Worm (Caenorhabditis elegans): Measurements from ENCODE around the gene trx-1.

The trx-1 gene

DNA sequence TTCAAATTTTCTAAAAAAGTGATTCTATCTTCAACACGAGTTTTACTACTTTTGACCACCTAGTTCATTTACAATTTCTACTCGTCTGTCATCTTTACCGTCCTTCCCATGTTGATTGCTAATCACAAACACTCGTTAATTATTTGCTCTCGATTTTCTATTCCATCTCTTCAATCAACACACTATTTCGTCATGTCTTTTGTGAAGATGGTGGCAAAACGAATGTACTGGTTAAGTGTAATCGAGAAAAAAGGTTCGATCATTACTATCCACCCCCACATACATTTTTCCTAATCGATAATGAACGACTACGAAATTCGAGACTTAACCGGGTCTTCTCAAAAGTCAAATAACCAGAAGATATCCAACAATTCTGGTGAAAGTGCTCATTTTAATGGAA is 28.8 kb downstream of the trx-1 start, which contains the start of gene cpna-2 (continued):
- TF ChIP-seq xnd-1 (tag; optimal IDR thresholded peaks at IDR 0.05): no peak

DNA sequence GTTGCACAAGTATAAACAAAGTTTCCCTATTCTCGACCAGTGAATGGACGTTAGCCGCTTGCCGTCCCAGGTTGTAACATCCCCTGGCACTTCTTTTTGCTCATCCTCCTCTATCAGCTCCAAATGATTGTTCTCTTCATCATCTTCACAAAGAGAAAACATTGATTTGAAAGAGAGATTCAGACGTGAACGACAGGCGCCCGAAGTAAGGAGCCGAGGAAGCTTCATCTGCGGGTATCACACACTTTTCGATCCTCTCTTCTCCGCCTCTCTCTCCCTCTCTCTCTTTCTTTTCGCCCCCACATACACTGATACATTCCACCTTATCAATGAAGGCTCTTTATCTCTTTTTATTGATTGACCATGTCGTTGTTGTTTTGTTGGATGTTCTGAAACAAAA is 30.6 kb downstream of the trx-1 start:
- TF ChIP-seq rec-8 (tag; optimal IDR thresholded peaks at IDR 0.05) (no peak), sea-2 (GFP tag; IDR thresholded peaks at IDR 0.05) (no peak), zfh-2 (GFP tag; conservative IDR thresholded peaks at IDR 0.05) (peak; percentile 60), athp-1 (tag; optimal IDR thresholded peaks at IDR 0.05) (no peak)

DNA sequence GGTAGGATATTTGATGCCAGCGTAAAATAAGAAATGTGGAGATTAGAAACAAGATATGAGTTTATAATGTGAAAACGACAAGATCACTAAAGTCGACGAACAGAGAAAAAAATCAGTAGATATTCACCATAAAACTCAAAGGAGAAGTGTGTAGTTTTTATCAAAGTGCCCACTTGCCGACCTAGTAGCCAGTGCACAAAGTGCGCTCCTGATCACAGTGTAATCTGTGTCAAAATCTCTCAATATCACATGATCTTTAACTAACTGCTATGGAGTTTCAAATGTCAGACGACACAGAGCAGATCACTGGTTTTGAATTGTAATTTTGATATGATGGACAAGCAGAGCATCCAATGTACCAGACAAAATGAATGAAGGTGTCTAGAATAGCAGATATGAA is 32.9 kb downstream of the trx-1 start:
- TF ChIP-seq nhr-120 (GFP tag; IDR thresholded peaks at IDR 0.05) (no peak), F23B12.7 (tag; optimal IDR thresholded peaks at IDR 0.05; ENCODE audit: insufficient read depth) (no peak), zfh-2 (GFP tag; conservative IDR thresholded peaks at IDR 0.05) (no peak), hlh-12 (tag; optimal IDR thresholded peaks at IDR 0.05) (no peak), hrde-1 (tag; optimal IDR thresholded peaks at IDR 0.05; ENCODE audit: borderline replicate concordance) (no peak), egl-44 (GFP tag; IDR thresholded peaks at IDR 0.05) (no peak), lag-1 (GFP tag; IDR thresholded peaks at IDR 0.05) (no peak)

DNA sequence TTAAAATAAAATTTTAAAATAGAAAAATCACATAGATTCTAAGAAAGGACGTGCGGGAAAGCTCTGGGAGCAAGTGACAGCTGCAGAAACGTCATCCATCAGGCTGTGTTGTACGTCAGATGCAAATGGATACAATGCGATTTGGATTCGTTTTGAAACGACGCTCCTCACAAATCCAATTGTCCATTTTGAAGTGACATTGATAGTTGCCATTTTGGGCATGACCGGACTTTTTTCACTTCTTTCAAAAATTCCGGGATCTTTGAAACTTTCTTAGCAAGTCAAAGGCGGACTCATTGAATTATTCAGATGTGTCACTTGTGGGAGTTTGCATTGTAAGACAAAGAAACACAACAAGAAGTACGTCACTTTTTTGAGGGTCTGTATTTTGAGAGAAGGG is 34.4 kb downstream of the trx-1 start:
- TF ChIP-seq efl-1 (GFP tag; optimal IDR thresholded peaks at IDR 0.05) (no peak), hrde-1 (tag; optimal IDR thresholded peaks at IDR 0.05; ENCODE audit: borderline replicate concordance) (no peak), B0035.1 (tag; optimal IDR thresholded peaks at IDR 0.05) (no peak), F23B12.7 (tag; optimal IDR thresholded peaks at IDR 0.05; ENCODE audit: insufficient read depth) (no peak)

DNA sequence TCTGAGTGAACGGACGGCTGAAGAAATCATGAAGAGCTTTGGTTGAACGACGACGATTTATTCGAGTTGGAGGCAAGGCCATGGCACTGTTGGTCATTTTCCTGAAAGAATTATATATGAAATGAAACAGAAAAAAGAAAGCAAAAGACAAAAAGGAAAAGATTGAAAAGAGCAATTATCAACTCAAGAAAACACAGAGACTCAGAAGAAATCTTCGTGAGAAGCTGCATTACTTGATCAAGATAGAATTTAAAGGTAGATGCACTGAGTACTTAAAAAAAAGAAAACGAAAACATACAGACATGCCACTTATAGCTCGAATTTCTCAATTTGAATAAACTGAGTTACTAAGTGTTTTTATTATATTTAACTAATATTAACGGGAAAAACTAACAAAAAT is 34.9 kb downstream of the trx-1 start, which contains the start of gene cpna-5:
TSS of gene cpna-5 (minus strand) at position 101 of the 400 bp plus-strand sequence.
- no peak for TF ChIP-seq ceh-100 (GFP tag; IDR thresholded peaks at IDR 0.05)
- no peak for TF ChIP-seq B0336.3 (GFP tag; IDR thresholded peaks at IDR 0.05)
- no peak for TF ChIP-seq bed-2 (GFP tag; IDR thresholded peaks at IDR 0.05)
- TF ChIP-seq unc-62 (GFP tag; optimal IDR thresholded peaks at IDR 0.05): no peak
- no peak for TF ChIP-seq ccch-3 (GFP tag; optimal IDR thresholded peaks at IDR 0.05)
- TF ChIP-seq nfyb-1 (GFP tag; IDR thresholded peaks at IDR 0.05): no peak
- TF ChIP-seq F37B4.10 (GFP tag; IDR thresholded peaks at IDR 0.05): no peak
- no peak for TF ChIP-seq atf-7 (tag; optimal IDR thresholded peaks at IDR 0.05)
- no peak for TF ChIP-seq Y53G8AR.9 (GFP tag; conservative IDR thresholded peaks at IDR 0.05)
- TF ChIP-seq zim-3 (tag; optimal IDR thresholded peaks at IDR 0.05): no peak
- no peak for TF ChIP-seq hsf-1 (GFP tag; IDR thresholded peaks at IDR 0.05)
- TF ChIP-seq nhr-120 (GFP tag; IDR thresholded peaks at IDR 0.05): no peak
- TF ChIP-seq mxl-1 (tag; optimal IDR thresholded peaks at IDR 0.05): no peak
- TF ChIP-seq F49E8.2 (tag; optimal IDR thresholded peaks at IDR 0.05; ENCODE audit: insufficient read depth): no peak
- TF ChIP-seq nhr-179 (tag; optimal IDR thresholded peaks at IDR 0.05): no peak
- no peak for TF ChIP-seq lin-35 (GFP tag; optimal IDR thresholded peaks at IDR 0.05)
- TF ChIP-seq F39B2.1 (GFP tag; IDR thresholded peaks at IDR 0.05): no peak

DNA sequence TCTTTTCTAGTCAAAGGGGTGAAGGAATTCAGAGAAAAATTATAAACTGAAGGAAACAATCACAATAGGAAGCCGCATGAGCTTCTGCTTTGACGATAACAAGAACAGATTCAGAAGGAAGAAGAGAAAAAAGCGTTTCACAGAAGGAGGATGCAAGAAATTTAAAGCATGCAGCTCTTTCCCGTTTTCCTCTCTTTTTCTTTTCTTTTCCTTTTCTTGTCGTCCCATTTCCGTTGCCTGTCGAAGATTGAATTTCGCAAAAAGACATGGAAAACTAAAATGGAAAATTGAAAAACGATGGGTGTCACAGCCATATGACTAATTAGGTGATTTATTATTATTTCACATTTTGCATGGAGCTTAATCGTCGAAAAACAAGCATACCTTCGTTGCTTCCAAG is 37.3 kb downstream of the trx-1 start:
- TF ChIP-seq Y56A3A.18 (GFP tag; IDR thresholded peaks at IDR 0.05) (no peak), pbrm-1 (GFP tag; IDR thresholded peaks at IDR 0.05) (no peak), lin-35 (GFP tag; optimal IDR thresholded peaks at IDR 0.05) (no peak), hmg-20 (GFP tag; IDR thresholded peaks at IDR 0.05) (no peak), F23B12.7 (tag; optimal IDR thresholded peaks at IDR 0.05; ENCODE audit: insufficient read depth) (no peak), mes-4 (tag; optimal IDR thresholded peaks at IDR 0.05) (no peak), let-607 (tag; optimal IDR thresholded peaks at IDR 0.05) (no peak), nfyb-1 (GFP tag; IDR thresholded peaks at IDR 0.05) (no peak), K12H6.12 (tag; optimal IDR thresholded peaks at IDR 0.05) (no peak), lin-54 (GFP tag; optimal IDR thresholded peaks at IDR 0.05) (no peak), Y79H2A.3 (GFP tag; conservative IDR thresholded peaks at IDR 0.05) (no peak), hrde-1 (tag; optimal IDR thresholded peaks at IDR 0.05; ENCODE audit: borderline replicate concordance) (no peak), F22D6.2 (tag; optimal IDR thresholded peaks at IDR 0.05) (no peak)

Data from whole organism, young adult.